Fruit fly (Drosophila melanogaster): Measurements from ENCODE around the gene Rrp45.

Gene Rrp45

DNA sequence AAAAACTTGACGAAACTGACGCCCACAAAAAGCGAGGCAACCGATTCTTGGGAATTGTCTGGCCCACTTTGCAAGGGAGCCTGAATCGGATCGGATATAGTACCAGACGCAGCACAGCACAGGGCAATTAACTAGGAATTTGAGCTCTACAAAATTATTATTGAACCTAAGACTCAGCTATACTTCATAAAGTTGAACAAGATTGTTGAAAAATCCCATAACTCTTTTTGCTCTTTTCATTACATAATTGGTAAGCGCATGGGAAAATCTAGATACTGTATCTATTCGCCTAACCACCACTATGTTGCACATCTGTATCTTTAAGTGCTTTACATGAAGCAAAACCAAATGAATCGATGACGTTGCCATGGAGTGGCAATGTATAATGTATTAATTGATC, 42.0 kb upstream of the Rrp45 start:
- TF ChIP-seq CG9705 (GFP tag; optimal IDR thresholded peaks at IDR 0.05) (no peak), CG32264 (GFP tag; optimal IDR thresholded peaks at IDR 0.05) (no peak), dsf (GFP tag; optimal IDR thresholded peaks at IDR 0.05; ENCODE audit: borderline replicate concordance) (no peak), sv (GFP tag; optimal IDR thresholded peaks at IDR 0.05) (peak; percentile 61), Hnf4 (GFP tag; optimal IDR thresholded peaks at IDR 0.05) (no peak), psq (GFP tag; optimal IDR thresholded peaks at IDR 0.05) (no peak), fru (GFP tag; optimal IDR thresholded peaks at IDR 0.05) (peak; percentile 54), ey (GFP tag; optimal IDR thresholded peaks at IDR 0.05) (peak; percentile 27), Jra (GFP tag; optimal IDR thresholded peaks at IDR 0.05) (no peak), rgr (GFP tag; optimal IDR thresholded peaks at IDR 0.05) (peak; percentile 34), tai (GFP tag; optimal IDR thresholded peaks at IDR 0.05) (no peak), foxo (GFP tag; optimal IDR thresholded peaks at IDR 0.05) (peak in 1 of 2 experiments; percentile 38), GATAd (GFP tag; optimal IDR thresholded peaks at IDR 0.05) (no peak), Dif (GFP tag; optimal IDR thresholded peaks at IDR 0.05; ENCODE audit: partially characterized antibody) (no peak), h (GFP tag; optimal IDR thresholded peaks at IDR 0.05) (peak; percentile 30), N (GFP tag; optimal IDR thresholded peaks at IDR 0.05) (no peak), Myc (optimal IDR thresholded peaks at IDR 0.05) (no peak), br (GFP tag; optimal IDR thresholded peaks at IDR 0.05) (peak; percentile 15), OdsH (GFP tag; optimal IDR thresholded peaks at IDR 0.05) (no peak), Sp1 (GFP tag; optimal IDR thresholded peaks at IDR 0.05) (no peak), sage (GFP tag; optimal IDR thresholded peaks at IDR 0.05) (no peak), Vsx2 (GFP tag; optimal IDR thresholded peaks at IDR 0.05; ENCODE audit: partially characterized antibody) (no peak)

DNA sequence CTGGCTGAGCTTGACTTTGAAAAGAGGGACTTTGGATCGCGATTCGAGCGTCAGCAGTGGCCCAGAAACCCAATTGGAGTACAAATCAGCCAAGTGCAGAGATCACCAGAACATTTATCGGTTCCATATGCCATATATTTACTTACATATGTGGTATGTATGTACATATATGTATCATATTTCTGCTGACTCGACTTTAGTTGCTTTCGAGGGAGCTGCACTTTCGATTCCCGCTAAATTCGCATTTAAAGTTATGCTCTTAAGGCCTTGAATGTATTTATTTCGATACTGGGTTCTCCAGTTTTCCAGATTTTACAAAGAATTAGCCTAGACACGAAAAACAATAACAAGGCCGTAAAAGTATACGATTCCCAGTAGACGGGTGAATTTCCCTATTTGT, 40.8 kb upstream of the Rrp45 start:
- TF ChIP-seq usp (GFP tag; optimal IDR thresholded peaks at IDR 0.05) (no peak), lola (GFP tag; optimal IDR thresholded peaks at IDR 0.05) (no peak), HLH106 (tag; optimal IDR thresholded peaks at IDR 0.05) (no peak), Hr78 (GFP tag; optimal IDR thresholded peaks at IDR 0.05) (no peak), Mio (GFP tag; optimal IDR thresholded peaks at IDR 0.05) (no peak), OdsH (GFP tag; optimal IDR thresholded peaks at IDR 0.05) (no peak), Dif (GFP tag; optimal IDR thresholded peaks at IDR 0.05; ENCODE audit: partially characterized antibody) (no peak), N (GFP tag; optimal IDR thresholded peaks at IDR 0.05) (no peak), h (GFP tag; optimal IDR thresholded peaks at IDR 0.05) (no peak), jim (GFP tag; optimal IDR thresholded peaks at IDR 0.05) (no peak), sv (GFP tag; optimal IDR thresholded peaks at IDR 0.05) (no peak), brk (GFP tag; optimal IDR thresholded peaks at IDR 0.05) (no peak), dmrt93B (GFP tag; optimal IDR thresholded peaks at IDR 0.05) (no peak), psq (GFP tag; optimal IDR thresholded peaks at IDR 0.05) (no peak), Sp1 (GFP tag; optimal IDR thresholded peaks at IDR 0.05) (no peak), fru (GFP tag; optimal IDR thresholded peaks at IDR 0.05) (no peak), sage (GFP tag; optimal IDR thresholded peaks at IDR 0.05) (no peak), GATAd (GFP tag; optimal IDR thresholded peaks at IDR 0.05) (no peak), Hnf4 (GFP tag; optimal IDR thresholded peaks at IDR 0.05) (no peak), rgr (GFP tag; optimal IDR thresholded peaks at IDR 0.05) (no peak)

DNA sequence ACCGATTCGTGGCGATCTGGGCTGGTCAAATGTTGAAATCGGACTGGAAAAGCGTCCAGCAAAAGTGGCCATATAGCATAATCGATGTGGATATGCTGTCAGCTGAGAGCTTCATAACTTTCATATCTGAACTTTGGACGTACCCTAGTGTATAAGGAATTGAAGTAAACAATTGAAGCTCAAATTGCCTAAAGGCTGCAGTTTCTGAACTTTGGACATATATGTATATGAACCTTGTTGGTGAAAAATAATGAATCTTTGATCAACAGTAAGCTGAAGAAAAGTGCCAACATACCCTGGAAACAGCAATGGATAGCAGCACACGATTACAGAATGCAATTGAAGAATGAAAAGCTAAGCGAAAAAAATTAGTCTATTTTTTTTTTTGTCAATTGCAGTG, 39.0 kb upstream of the Rrp45 start:
- TF ChIP-seq br (GFP tag; optimal IDR thresholded peaks at IDR 0.05) (no peak), lola (GFP tag; optimal IDR thresholded peaks at IDR 0.05) (no peak), CG9705 (GFP tag; optimal IDR thresholded peaks at IDR 0.05) (no peak), Myc (optimal IDR thresholded peaks at IDR 0.05) (no peak), Jra (GFP tag; optimal IDR thresholded peaks at IDR 0.05) (no peak), usp (GFP tag; optimal IDR thresholded peaks at IDR 0.05) (no peak), psq (GFP tag; optimal IDR thresholded peaks at IDR 0.05) (no peak), foxo (GFP tag; optimal IDR thresholded peaks at IDR 0.05) (no peak), h (GFP tag; optimal IDR thresholded peaks at IDR 0.05) (no peak), HLH106 (tag; optimal IDR thresholded peaks at IDR 0.05) (no peak), sv (GFP tag; optimal IDR thresholded peaks at IDR 0.05) (no peak), sage (GFP tag; optimal IDR thresholded peaks at IDR 0.05) (no peak), Rel (GFP tag; optimal IDR thresholded peaks at IDR 0.05) (no peak), Rel (tag; optimal IDR thresholded peaks at IDR 0.05) (no peak), rgr (GFP tag; optimal IDR thresholded peaks at IDR 0.05) (no peak), pan (optimal IDR thresholded peaks at IDR 0.05) (no peak), dl (GFP tag; optimal IDR thresholded peaks at IDR 0.05; ENCODE audit: insufficient read depth in 1 of 2, partially characterized antibody in 2 of 2) (no peak), tai (GFP tag; optimal IDR thresholded peaks at IDR 0.05) (no peak), ey (GFP tag; optimal IDR thresholded peaks at IDR 0.05) (no peak), Abd-B (GFP tag; optimal IDR thresholded peaks at IDR 0.05) (no peak)
